Worm (Caenorhabditis elegans) whole organism, L2 larva: ENCODE data around the gene col-169.

ENCODE experiments used
- C34F6.9 ChIP-seq: fragments of 150-350 bp; optimal IDR thresholded peaks from 2 replicates; lab custom pipeline; 2014; ENCODE audit warnings: missing biosample characterization, missing genetic modification characterization
- R02D3.7 ChIP-seq: fragments of 150-350 bp; optimal IDR thresholded peaks from 2 replicates; lab custom pipeline; 2014; ENCODE audit warnings: missing biosample characterization, missing genetic modification characterization
- Y55F3AM.14 ChIP-seq: fragments of 200-800 bp; sonication (Bioruptor generic); optimal IDR thresholded peaks from 2 replicates; lab custom pipeline; 2018; ENCODE audit warnings: mild to moderate bottlenecking, missing genetic modification characterization, missing compliant biosample characterization
- ZK546.5 ChIP-seq: sonication (generic microtip); optimal IDR thresholded peaks from 2 replicates; lab custom pipeline; 2017; ENCODE audit warnings: missing biosample characterization, missing genetic modification characterization
- alr-1 ChIP-seq: fragments of 150-350 bp; optimal IDR thresholded peaks from 2 replicates; lab custom pipeline; 2014; ENCODE audit warnings: missing biosample characterization, missing genetic modification characterization
- ama-1 ChIP-seq: fragments of 150-350 bp; optimal IDR thresholded peaks from 2 replicates; lab custom pipeline; 2018; ENCODE audit warnings: inconsistent platforms
- blmp-1 ChIP-seq: sonication (generic microtip); optimal IDR thresholded peaks from 2 replicates; lab custom pipeline; 2017; ENCODE audit warnings: missing genetic modification characterization, mild to moderate bottlenecking, missing compliant biosample characterization, antibody characterized with exemption, moderate library complexity; ENCODE audit not compliant: insufficient read depth
- ceh-16 ChIP-seq: fragments of 150-350 bp; optimal IDR thresholded peaks from 2 replicates; lab custom pipeline; 2014; ENCODE audit warnings: missing biosample characterization, missing genetic modification characterization
- ceh-82 ChIP-seq: fragments of 150-350 bp; optimal IDR thresholded peaks from 2 replicates; lab custom pipeline; 2014; ENCODE audit warnings: missing biosample characterization, missing genetic modification characterization
- crh-2 ChIP-seq: sonication (generic microtip); optimal IDR thresholded peaks from 2 replicates; lab custom pipeline; 2017; ENCODE audit warnings: missing biosample characterization, missing genetic modification characterization
- dmd-4 ChIP-seq: sonication (generic microtip); optimal IDR thresholded peaks from 2 replicates; lab custom pipeline; 2017; ENCODE audit warnings: missing biosample characterization, missing genetic modification characterization
- egl-27 ChIP-seq: sonication (generic microtip); optimal IDR thresholded peaks from 3 replicates; lab custom pipeline; 2017; ENCODE audit warnings: missing biosample characterization, missing genetic modification reagents, missing genetic modification characterization
- elt-1 ChIP-seq: fragments of 150-350 bp; optimal IDR thresholded peaks from 2 replicates; lab custom pipeline; 2014; ENCODE audit warnings: missing biosample characterization, missing genetic modification characterization
- elt-3 ChIP-seq: sonication (generic microtip); optimal IDR thresholded peaks from 2 replicates; lab custom pipeline; 2017; ENCODE audit warnings: missing biosample characterization, missing genetic modification characterization
- gmeb-1 ChIP-seq: fragments of 150-350 bp; optimal IDR thresholded peaks from 2 replicates; lab custom pipeline; 2014; ENCODE audit warnings: missing biosample characterization, missing genetic modification characterization
- lin-11 ChIP-seq: fragments of 150-350 bp; sonication (generic microtip); optimal IDR thresholded peaks from 2 replicates; lab custom pipeline; 2014; ENCODE audit warnings: missing biosample characterization, missing genetic modification characterization, inconsistent platforms, mixed read lengths
- lin-39 ChIP-seq: fragments of 150-350 bp; optimal IDR thresholded peaks from 2 replicates; lab custom pipeline; 2014; ENCODE audit warnings: missing biosample characterization, missing genetic modification reagents, missing genetic modification characterization
- lsy-2 ChIP-seq, 2 experiments: fragments of 150-350 bp in 1 of 2; sonication (generic microtip) in 1 of 2; optimal IDR thresholded peaks; 2 replicates each; lab custom pipeline; 2014 to 2017; ENCODE audit warnings: missing biosample characterization in 2 of 2, missing genetic modification characterization in 2 of 2
- mab-5 ChIP-seq: fragments of 150-350 bp; optimal IDR thresholded peaks from 2 replicates; lab custom pipeline; 2014; ENCODE audit warnings: missing biosample characterization, missing genetic modification characterization
- mbf-1 ChIP-seq: sonication (generic microtip); optimal IDR thresholded peaks from 2 replicates; lab custom pipeline; 2017; ENCODE audit warnings: missing biosample characterization, missing genetic modification characterization
- mdl-1 ChIP-seq, 2 experiments: fragments of 150-350 bp in 1 of 2; sonication (generic microtip) in 1 of 2; optimal IDR thresholded peaks; 2 replicates each; lab custom pipeline; 2017; ENCODE audit warnings: missing biosample characterization in 2 of 2, missing genetic modification characterization in 2 of 2
- nhr-10 ChIP-seq: sonication (generic microtip); optimal IDR thresholded peaks from 2 replicates; lab custom pipeline; 2017; ENCODE audit warnings: missing biosample characterization, missing genetic modification characterization
- nhr-12 ChIP-seq: fragments of 150-350 bp; optimal IDR thresholded peaks from 2 replicates; lab custom pipeline; 2014; ENCODE audit warnings: missing biosample characterization, missing genetic modification characterization
- nhr-129 ChIP-seq: fragments of 150-350 bp; optimal IDR thresholded peaks from 2 replicates; lab custom pipeline; 2014; ENCODE audit warnings: missing biosample characterization, missing genetic modification characterization
- nhr-21 ChIP-seq: fragments of 150-350 bp; optimal IDR thresholded peaks from 2 replicates; lab custom pipeline; 2014; ENCODE audit warnings: missing biosample characterization, missing genetic modification characterization
- nhr-23 ChIP-seq: fragments of 150-350 bp; optimal IDR thresholded peaks from 2 replicates; lab custom pipeline; 2014; ENCODE audit warnings: missing biosample characterization, missing genetic modification reagents, missing genetic modification characterization
- nhr-237 ChIP-seq: fragments of 150-350 bp; optimal IDR thresholded peaks from 2 replicates; lab custom pipeline; 2014; ENCODE audit warnings: missing biosample characterization, missing genetic modification characterization
- nhr-25 ChIP-seq: fragments of 150-350 bp; sonication (generic microtip); optimal IDR thresholded peaks from 3 replicates; lab custom pipeline; 2014; ENCODE audit warnings: missing biosample characterization, missing genetic modification characterization
- peb-1 ChIP-seq: fragments of 150-350 bp; optimal IDR thresholded peaks from 2 replicates; lab custom pipeline; 2014; ENCODE audit warnings: missing biosample characterization, missing genetic modification characterization
- sem-4 ChIP-seq: fragments of 150-350 bp; optimal IDR thresholded peaks from 2 replicates; lab custom pipeline; 2014; ENCODE audit warnings: missing biosample characterization, missing genetic modification reagents, missing genetic modification characterization
- skn-1 ChIP-seq: sonication (generic microtip); optimal IDR thresholded peaks from 2 replicates; lab custom pipeline; 2017; ENCODE audit warnings: missing biosample characterization, missing genetic modification characterization
- sma-3 ChIP-seq: sonication (generic microtip); optimal IDR thresholded peaks from 2 replicates; lab custom pipeline; 2016; ENCODE audit warnings: missing genetic modification reagents, missing genetic modification characterization, missing compliant biosample characterization
- sma-9 ChIP-seq, 2 experiments: fragments of 150-350 bp in 1 of 2; sonication (generic microtip) in 1 of 2; optimal IDR thresholded peaks; 2 replicates each; lab custom pipeline; 2014 to 2016; ENCODE audit warnings: missing genetic modification characterization in 2 of 2, mild to moderate bottlenecking in 1 of 2, missing biosample characterization in 1 of 2, missing compliant biosample characterization in 1 of 2, missing genetic modification reagents in 1 of 2, moderate library complexity in 1 of 2
- unc-39 ChIP-seq: fragments of 150-350 bp; optimal IDR thresholded peaks from 2 replicates; lab custom pipeline; 2014; ENCODE audit warnings: missing biosample characterization, missing genetic modification characterization
- unc-55 ChIP-seq: fragments of 150-350 bp; sonication (generic microtip); optimal IDR thresholded peaks from 3 replicates; lab custom pipeline; 2014; ENCODE audit warnings: missing biosample characterization, missing genetic modification reagents, missing genetic modification characterization
- unc-62 ChIP-seq: fragments of 150-350 bp; optimal IDR thresholded peaks from 2 replicates; lab custom pipeline; 2014; ENCODE audit warnings: missing biosample characterization, missing genetic modification reagents, missing genetic modification characterization
- zag-1 ChIP-seq: fragments of 150-350 bp; optimal IDR thresholded peaks from 2 replicates; lab custom pipeline; 2014; ENCODE audit warnings: missing biosample characterization, missing genetic modification characterization
- ztf-1 ChIP-seq: fragments of 200-800 bp; sonication (Bioruptor generic); conservative IDR thresholded peaks from 2 replicates; pipeline ENCODE4 v1.3.6; 2022; ENCODE audit warnings: missing genetic modification characterization, missing compliant biosample characterization
- ztf-11 ChIP-seq: sonication (generic microtip); optimal IDR thresholded peaks from 2 replicates; lab custom pipeline; 2017; ENCODE audit warnings: missing biosample characterization, missing genetic modification characterization
- ztf-4 ChIP-seq: fragments of 150-350 bp; optimal IDR thresholded peaks from 2 replicates; lab custom pipeline; 2014; ENCODE audit warnings: missing biosample characterization, missing genetic modification characterization

col-169 gene

ce11 chrX:6360077-6360476 lies 31.1 kb downstream of the col-169 start:
- TF ChIP-seq skn-1 (tag; lab: Kevin White, UChicago) = no peak
- TF ChIP-seq lin-39 = no peak
- no peak for TF ChIP-seq mbf-1 (tag; lab: Kevin White, UChicago)
- TF ChIP-seq elt-1 (tag; lab: Kevin White, UChicago) = no peak
- TF ChIP-seq nhr-10 (tag; lab: Kevin White, UChicago) = no peak
- no peak for TF ChIP-seq elt-3 (tag; lab: Kevin White, UChicago)
- no peak for TF ChIP-seq lin-11 (tag; lab: Kevin White, UChicago)
- TF ChIP-seq unc-62 (GFP tag; lab: Kevin White, UChicago) = no peak
- no peak for TF ChIP-seq nhr-25 (tag; lab: Kevin White, UChicago)
- TF ChIP-seq alr-1 (tag; lab: Kevin White, UChicago) = no peak
- TF ChIP-seq nhr-129 (tag; lab: Kevin White, UChicago) = no peak
- TF ChIP-seq unc-55 (GFP tag; lab: Kevin White, UChicago) = no peak
- TF ChIP-seq nhr-237 (tag; lab: Kevin White, UChicago) = no peak
- TF ChIP-seq, all 48 proteins: peak for 0

ce11 chrX:6360658-6361057 lies 31.7 kb downstream of the col-169 start, which contains the start of gene C03B1.14:
Gene C03B1.14 (minus strand): TSS chrX:6360758.
- no peak for TF ChIP-seq elt-3 (tag; lab: Kevin White, UChicago)
- no peak for TF ChIP-seq zag-1 (tag; lab: Kevin White, UChicago)
- TF ChIP-seq Y55F3AM.14 (GFP tag; lab: Kevin White, UChicago) = no peak
- TF ChIP-seq nhr-21 = no peak
- no peak for TF ChIP-seq skn-1 (tag; lab: Kevin White, UChicago)

ce11 chrX:6364196-6364595 lies 35.2 kb downstream of the col-169 start, which contains the start of gene C03B1.4:
Gene C03B1.4 (plus strand): TSS chrX:6364496.
- TF ChIP-seq blmp-1 (tag; lab: Kevin White, UChicago) (no peak), sma-9 (GFP tag; optimal IDR thresholded peaks at IDR 0.05; lab: Kevin White, UChicago) (no peak), sma-9 (tag; optimal IDR thresholded peaks at IDR 0.05; lab: Kevin White, UChicago) (no peak), elt-1 (tag; lab: Kevin White, UChicago) (no peak), sma-3 (no peak), nhr-237 (tag; lab: Kevin White, UChicago) (no peak), ceh-82 (tag; lab: Kevin White, UChicago) (no peak), mbf-1 (tag; lab: Kevin White, UChicago) (no peak), crh-2 (tag; lab: Kevin White, UChicago) (no peak), mdl-1 (tag; optimal IDR thresholded peaks at IDR 0.05; lab: Kevin White, UChicago) (no peak), nhr-23 (tag; lab: Kevin White, UChicago) (no peak), egl-27 (no peak), ztf-1 (no peak), zag-1 (tag; lab: Kevin White, UChicago) (no peak), nhr-21 (no peak), sem-4 (tag; lab: Kevin White, UChicago) (no peak), ceh-16 (tag; lab: Kevin White, UChicago) (no peak), C34F6.9 (tag; lab: Kevin White, UChicago) (no peak), peb-1 (tag; lab: Kevin White, UChicago) (no peak), unc-39 (tag; lab: Kevin White, UChicago) (no peak), lsy-2 (tag; optimal IDR thresholded peaks at IDR 0.05; lab: Kevin White, UChicago) (no peak)
- TF ChIP-seq, all 48 proteins: peak for 0

ce11 chrX:6365715-6366114 lies 36.8 kb downstream of the col-169 start, which contains the start of gene C03B1.3:
Gene C03B1.3 (plus strand): TSS chrX:6366015.
- no peak for TF ChIP-seq Y55F3AM.14 (GFP tag; lab: Kevin White, UChicago)
- no peak for TF ChIP-seq ceh-82 (tag; lab: Kevin White, UChicago)
- no peak for TF ChIP-seq ama-1 (lab: Kevin White, UChicago)

ce11 chrX:6369717-6370116 lies 40.8 kb downstream of the col-169 start, which contains the start of gene C03B1.2:
Gene C03B1.2 (plus strand): TSS chrX:6370017.
- TF ChIP-seq nhr-21 = no peak
- no peak for TF ChIP-seq gmeb-1 (tag; lab: Kevin White, UChicago)
- no peak for TF ChIP-seq lin-11 (tag; lab: Kevin White, UChicago)
- TF ChIP-seq elt-3 (tag; lab: Kevin White, UChicago) = no peak
- no peak for TF ChIP-seq nhr-237 (tag; lab: Kevin White, UChicago)
- TF ChIP-seq R02D3.7 (tag; lab: Kevin White, UChicago) = no peak
- TF ChIP-seq alr-1 (tag; lab: Kevin White, UChicago) = no peak
- no peak for TF ChIP-seq nhr-25 (tag; lab: Kevin White, UChicago)
- no peak for TF ChIP-seq sma-3
- TF ChIP-seq blmp-1 (tag; lab: Kevin White, UChicago) = no peak
- no peak for TF ChIP-seq nhr-129 (tag; lab: Kevin White, UChicago)
- no peak for TF ChIP-seq dmd-4
- no peak for TF ChIP-seq zag-1 (tag; lab: Kevin White, UChicago)
- no peak for TF ChIP-seq mab-5
- no peak for TF ChIP-seq nhr-10 (tag; lab: Kevin White, UChicago)
- no peak for TF ChIP-seq ztf-11 (tag; lab: Kevin White, UChicago)
- TF ChIP-seq ztf-4 (tag; lab: Kevin White, UChicago) = no peak
- no peak for TF ChIP-seq nhr-12 (tag; lab: Kevin White, UChicago)
- no peak for TF ChIP-seq ZK546.5 (tag; lab: Kevin White, UChicago)
- no peak for TF ChIP-seq ceh-82 (tag; lab: Kevin White, UChicago)
